Worm (Caenorhabditis elegans): ENCODE results near the gene ceh-51.

ce11 chrV:18842468-18842867 is 31.5 kb upstream of the ceh-51 start:
- TF ChIP-seq flt-1 (GFP tag; IDR thresholded peaks at IDR 0.05) (no peak), ets-7 (tag; optimal IDR thresholded peaks at IDR 0.05) (no peak), pes-1 (GFP tag; IDR thresholded peaks at IDR 0.05) (no peak), ama-1 (optimal IDR thresholded peaks at IDR 0.05) (no peak), aly-1 (tag; optimal IDR thresholded peaks at IDR 0.05) (no peak), ceh-36 (tag; optimal IDR thresholded peaks at IDR 0.05) (no peak), tbx-37 (GFP tag; conservative IDR thresholded peaks at IDR 0.05) (no peak), B0310.2 (tag; optimal IDR thresholded peaks at IDR 0.05) (no peak)

All from whole organism, early embryonic.